Fruit fly (Drosophila melanogaster): ENCODE results near the gene CG14963.
A peak's percentile ranks its signal among the peaks of the same experiment; 100 is the strongest.

Gene CG14963

DNA sequence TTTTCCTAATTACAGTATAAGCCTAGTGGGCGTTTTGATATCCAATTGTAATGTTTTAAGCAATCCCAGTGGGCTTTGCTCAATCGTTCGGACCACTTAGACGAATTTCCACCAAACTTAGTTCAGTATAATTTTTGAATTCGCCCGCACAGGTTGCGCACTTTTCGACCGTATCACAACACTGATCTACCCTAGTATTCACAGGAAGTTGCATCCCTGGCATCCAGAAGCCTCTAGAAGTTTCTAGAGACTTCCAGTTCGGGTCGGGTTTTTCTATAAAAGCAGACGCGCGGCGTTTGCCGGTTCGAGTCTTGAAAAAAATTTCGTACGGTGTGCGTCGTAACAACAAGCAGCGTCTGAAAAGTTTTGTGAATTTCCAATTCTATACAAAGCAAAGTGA, 20.6 kb upstream of the CG14963 start, which contains the start of gene Hsp83:
Gene Hsp83 (plus strand): TSS at position 58 of the 400 bp plus-strand sequence.
- TF ChIP-seq sv (GFP tag; optimal IDR thresholded peaks at IDR 0.05) = peak; percentile 85
- TF ChIP-seq Vsx2 (GFP tag; optimal IDR thresholded peaks at IDR 0.05; ENCODE audit: partially characterized antibody) = no peak
- TF ChIP-seq Dif (GFP tag; optimal IDR thresholded peaks at IDR 0.05; ENCODE audit: partially characterized antibody) = peak; percentile 27
- peak; percentile 99 for TF ChIP-seq Hr83 (GFP tag; optimal IDR thresholded peaks at IDR 0.05; ENCODE audit: poor library complexity, severe bottlenecking)
- peak; percentile 80 for TF ChIP-seq ey (GFP tag; optimal IDR thresholded peaks at IDR 0.05)
- TF ChIP-seq HLH106 (tag; optimal IDR thresholded peaks at IDR 0.05) = peak; percentile 87
- TF ChIP-seq dmrt93B (GFP tag; optimal IDR thresholded peaks at IDR 0.05) = peak; percentile 90
- peak; percentile 57 for TF ChIP-seq Mio (GFP tag; optimal IDR thresholded peaks at IDR 0.05)
- TF ChIP-seq h (GFP tag; optimal IDR thresholded peaks at IDR 0.05) = peak; percentile 96
- TF ChIP-seq Sp1 (GFP tag; optimal IDR thresholded peaks at IDR 0.05) = peak; percentile 98
- TF ChIP-seq lola (GFP tag; optimal IDR thresholded peaks at IDR 0.05) = no peak
- TF ChIP-seq GATAd (GFP tag; optimal IDR thresholded peaks at IDR 0.05) = no peak
- peak; percentile 78 for TF ChIP-seq dsf (GFP tag; optimal IDR thresholded peaks at IDR 0.05; ENCODE audit: borderline replicate concordance)
- TF ChIP-seq foxo (GFP tag; optimal IDR thresholded peaks at IDR 0.05) = peak; percentile 87 to 93
- TF ChIP-seq CG9705 (GFP tag; optimal IDR thresholded peaks at IDR 0.05) = peak; percentile 94
- TF ChIP-seq fru (GFP tag; optimal IDR thresholded peaks at IDR 0.05) = peak; percentile 95
- no peak for TF ChIP-seq jim (GFP tag; optimal IDR thresholded peaks at IDR 0.05)
- TF ChIP-seq Jra (GFP tag; optimal IDR thresholded peaks at IDR 0.05) = peak; percentile 68
- TF ChIP-seq Dfd (GFP tag; optimal IDR thresholded peaks at IDR 0.05) = no peak
- TF ChIP-seq sage (GFP tag; optimal IDR thresholded peaks at IDR 0.05) = peak; percentile 95
- TF ChIP-seq CG32264 (GFP tag; optimal IDR thresholded peaks at IDR 0.05) = peak; percentile 86
- peak; percentile 81 for TF ChIP-seq Rel (GFP tag; optimal IDR thresholded peaks at IDR 0.05)
- TF ChIP-seq Rel (tag; optimal IDR thresholded peaks at IDR 0.05) = peak; percentile 88
- TF ChIP-seq Hr78 (GFP tag; optimal IDR thresholded peaks at IDR 0.05) = no peak
- TF ChIP-seq br (GFP tag; optimal IDR thresholded peaks at IDR 0.05) = peak; percentile 98
- TF ChIP-seq rgr (GFP tag; optimal IDR thresholded peaks at IDR 0.05) = peak; percentile 98
- peak; percentile 80 for TF ChIP-seq psq (GFP tag; optimal IDR thresholded peaks at IDR 0.05)
- peak; percentile 92 for TF ChIP-seq Hnf4 (GFP tag; optimal IDR thresholded peaks at IDR 0.05)
- peak; percentile 65 for TF ChIP-seq woc (GFP tag; optimal IDR thresholded peaks at IDR 0.05)
- peak; percentile 94 for TF ChIP-seq OdsH (GFP tag; optimal IDR thresholded peaks at IDR 0.05)
- TF ChIP-seq brk (GFP tag; optimal IDR thresholded peaks at IDR 0.05) = peak; percentile 90

DNA sequence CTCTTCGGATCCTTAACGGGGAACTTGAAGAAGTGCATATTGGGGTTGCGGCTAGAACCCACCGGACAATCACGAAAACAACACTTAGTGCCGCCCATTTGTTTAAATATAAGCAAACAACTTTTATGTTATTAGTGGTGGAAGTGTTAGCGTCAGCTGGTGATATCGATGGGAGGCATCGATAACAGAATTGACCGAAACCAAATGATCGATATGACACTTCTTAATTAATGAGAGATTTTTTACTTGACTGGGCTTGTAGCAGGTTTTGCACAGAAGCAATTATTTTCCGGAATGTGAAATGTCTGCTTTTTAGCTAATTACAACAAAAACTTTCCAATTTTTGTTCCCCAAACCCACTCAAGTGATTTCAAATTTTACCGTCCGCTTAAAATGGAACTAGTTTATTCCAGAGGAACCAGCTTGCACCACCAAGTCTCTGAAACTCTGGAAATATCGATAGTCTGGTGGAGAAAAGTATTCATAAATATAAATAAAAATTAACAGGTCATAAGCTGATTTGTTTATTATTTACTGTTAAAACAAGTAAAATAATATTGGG, 20.1 kb upstream of the CG14963 start, which contains the start of gene CG14965:
Gene CG14965 (minus strand): TSS at position 159 of the 562 bp plus-strand sequence.
- peak; percentile 8 for TF ChIP-seq Jra (GFP tag; optimal IDR thresholded peaks at IDR 0.05)
- no peak for TF ChIP-seq tai (GFP tag; optimal IDR thresholded peaks at IDR 0.05)
- peak; percentile 76 for TF ChIP-seq Hr83 (GFP tag; optimal IDR thresholded peaks at IDR 0.05; ENCODE audit: poor library complexity, severe bottlenecking)
- no peak for TF ChIP-seq OdsH (GFP tag; optimal IDR thresholded peaks at IDR 0.05)

dm6 chr3L:3189647-3190046, 17.3 kb upstream of the CG14963 start, which contains the start of the genes CG42525 and CG14958:
CG42525 (minus strand) TSS chr3L:3189747.
CG14958 (plus strand) TSS chr3L:3189978.
- TF ChIP-seq OdsH (GFP tag; optimal IDR thresholded peaks at IDR 0.05) = no peak
- TF ChIP-seq Rel (GFP tag; optimal IDR thresholded peaks at IDR 0.05) = no peak
- no peak for TF ChIP-seq Rel (tag; optimal IDR thresholded peaks at IDR 0.05)
- TF ChIP-seq psq (GFP tag; optimal IDR thresholded peaks at IDR 0.05) = no peak
- no peak for TF ChIP-seq Dif (GFP tag; optimal IDR thresholded peaks at IDR 0.05; ENCODE audit: partially characterized antibody)
- no peak for TF ChIP-seq Myc (optimal IDR thresholded peaks at IDR 0.05)
- no peak for TF ChIP-seq pan (optimal IDR thresholded peaks at IDR 0.05)
- no peak for TF ChIP-seq dsf (GFP tag; optimal IDR thresholded peaks at IDR 0.05; ENCODE audit: borderline replicate concordance)
- TF ChIP-seq rgr (GFP tag; optimal IDR thresholded peaks at IDR 0.05) = no peak

dm6 chr3L:3187263-3187662, 14.9 kb upstream of the CG14963 start, which contains the start of gene CG14957:
CG14957 (plus strand) TSS chr3L:3187563.
- TF ChIP-seq jim (GFP tag; optimal IDR thresholded peaks at IDR 0.05) (no peak), sv (GFP tag; optimal IDR thresholded peaks at IDR 0.05) (no peak), dl (GFP tag; optimal IDR thresholded peaks at IDR 0.05; ENCODE audit: insufficient read depth in 1 of 2, partially characterized antibody in 2 of 2) (no peak), brk (GFP tag; optimal IDR thresholded peaks at IDR 0.05) (no peak), tai (GFP tag; optimal IDR thresholded peaks at IDR 0.05) (no peak), Hnf4 (GFP tag; optimal IDR thresholded peaks at IDR 0.05) (peak; percentile 18), Hr83 (GFP tag; optimal IDR thresholded peaks at IDR 0.05; ENCODE audit: poor library complexity, severe bottlenecking) (peak; percentile 18), Abd-B (GFP tag; optimal IDR thresholded peaks at IDR 0.05) (no peak), Sp1 (GFP tag; optimal IDR thresholded peaks at IDR 0.05) (peak; percentile 31)

Data from whole organism, wandering third instar larva.